Fruit fly (Drosophila melanogaster): Measurements from ENCODE around the gene Kul.

dm6 chr3R:29689211-29689610 is 36.4 kb upstream of the Kul start, which contains the start of gene Obp99c:
- TF ChIP-seq h (optimal IDR thresholded peaks at IDR 0.05), result no peak
- no peak for TF ChIP-seq insv (optimal IDR thresholded peaks at IDR 0.05)
- no peak for TF ChIP-seq Myc (optimal IDR thresholded peaks at IDR 0.05)
- TF ChIP-seq ttk (optimal IDR thresholded peaks at IDR 0.05), result no peak

Data from Kc167 (cell line).